Fruit fly (Drosophila melanogaster) whole organism, adult: ENCODE results near the gene CG5391.
A peak's percentile ranks its signal among the peaks of the same experiment; 100 is the strongest.

Experiments used
- CG1620 ChIP-seq: fragments of 200-800 bp; sonication (Bioruptor generic); optimal IDR thresholded peaks from 2 replicates; lab custom pipeline; 2016; ENCODE audit warnings: missing biosample characterization, missing genetic modification characterization
- CG5204 ChIP-seq: fragments of 200-800 bp; sonication (Bioruptor generic); optimal IDR thresholded peaks from 2 replicates; lab custom pipeline; 2016; ENCODE audit warnings: missing biosample characterization, missing genetic modification characterization
- Crg-1 ChIP-seq: fragments of 200-800 bp; sonication (Bioruptor generic); optimal IDR thresholded peaks from 2 replicates; lab custom pipeline; 2016; ENCODE audit warnings: missing biosample characterization, missing genetic modification characterization
- bab1 ChIP-seq: fragments of 200-800 bp; sonication (Bioruptor generic); optimal IDR thresholded peaks from 3 replicates; lab custom pipeline; 2019; ENCODE audit warnings: missing biosample characterization, mild to moderate bottlenecking, missing genetic modification characterization, moderate library complexity
- cic ChIP-seq: fragments of 200-800 bp; sonication (Bioruptor generic); optimal IDR thresholded peaks from 2 replicates; lab custom pipeline; 2017; ENCODE audit warnings: missing biosample characterization, mild to moderate bottlenecking, missing genetic modification characterization, moderate library complexity

dm6 chr3R:22358810-22359209, 24.9 kb upstream of the CG5391 start:
- TF ChIP-seq cic (GFP tag; lab: Kevin White, UChicago) (peak; percentile 29), bab1 (no peak), CG5204 (GFP tag; lab: Kevin White, UChicago) (no peak), CG1620 (GFP tag; lab: Kevin White, UChicago) (no peak), Crg-1 (GFP tag; lab: Kevin White, UChicago) (no peak)
